Worm (Caenorhabditis elegans): ENCODE data around the gene unc-5.
"Not testable (repeated sequence)": the region's sequence is repeated elsewhere in the genome, so short reads cannot be mapped to it uniquely, and the experiment has no call there.

Gene unc-5

ce11 chrIV:5486208-5486731 is 41.9 kb downstream of the unc-5 start, which contains the start of the genes snpc-3.1 and puf-7:
TSS of gene snpc-3.1 (minus strand) at chrIV:5486258.
TSS of gene puf-7 (plus strand) at chrIV:5486713.
- TF ChIP-seq fkh-10 (GFP tag; optimal IDR thresholded peaks at IDR 0.05); ztf-4 (tag; optimal IDR thresholded peaks at IDR 0.05); mdl-1 (tag; optimal IDR thresholded peaks at IDR 0.05): not testable (repeated sequence)

DNA sequence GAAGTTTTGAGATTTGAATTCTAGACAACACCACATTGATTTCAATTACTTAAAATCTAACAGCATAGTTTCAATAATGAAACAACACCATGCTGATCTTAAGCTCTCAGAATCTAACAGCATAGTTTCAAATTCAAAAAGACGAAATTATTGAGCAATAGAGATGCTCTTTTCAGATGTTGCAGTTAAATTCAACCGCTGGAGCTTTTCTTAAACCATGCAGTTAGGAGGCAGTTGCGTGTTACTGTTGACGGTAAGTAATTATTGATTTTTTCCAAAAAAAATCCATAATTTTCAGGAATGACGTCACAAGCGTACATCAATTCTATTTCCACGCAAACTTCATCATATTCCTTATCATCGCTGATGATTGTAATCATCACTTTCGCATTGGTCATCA is 45.4 kb downstream of the unc-5 start, which contains the start of gene T11F8.5:
Gene T11F8.5 (plus strand): TSS at position 301 of the 400 bp plus-strand sequence.
- TF ChIP-seq lin-39 (tag; optimal IDR thresholded peaks at IDR 0.05) (no peak), nhr-84 (tag; optimal IDR thresholded peaks at IDR 0.05) (no peak), ceh-63 (GFP tag; optimal IDR thresholded peaks at IDR 0.05) (no peak), nhr-85 (tag) (no peak), dsc-1 (tag; optimal IDR thresholded peaks at IDR 0.05) (no peak), egl-13 (tag; optimal IDR thresholded peaks at IDR 0.05) (no peak), ceh-90 (tag; optimal IDR thresholded peaks at IDR 0.05) (no peak), hlh-4 (tag; optimal IDR thresholded peaks at IDR 0.05) (no peak), nhr-47 (tag; optimal IDR thresholded peaks at IDR 0.05) (no peak), fkh-4 (tag; optimal IDR thresholded peaks at IDR 0.05; ENCODE audit: borderline replicate concordance) (no peak), pqm-1 (tag; optimal IDR thresholded peaks at IDR 0.05) (no peak), grh-1 (GFP tag; IDR thresholded peaks at IDR 0.05) (no peak), pax-3 (tag; optimal IDR thresholded peaks at IDR 0.05) (no peak), isw-1 (GFP tag; IDR thresholded peaks at IDR 0.05) (no peak), mdl-1 (tag; optimal IDR thresholded peaks at IDR 0.05) (no peak), mep-1 (tag; optimal IDR thresholded peaks at IDR 0.05) (no peak), fkh-10 (GFP tag; optimal IDR thresholded peaks at IDR 0.05) (no peak), nhr-237 (tag; optimal IDR thresholded peaks at IDR 0.05) (no peak)

DNA sequence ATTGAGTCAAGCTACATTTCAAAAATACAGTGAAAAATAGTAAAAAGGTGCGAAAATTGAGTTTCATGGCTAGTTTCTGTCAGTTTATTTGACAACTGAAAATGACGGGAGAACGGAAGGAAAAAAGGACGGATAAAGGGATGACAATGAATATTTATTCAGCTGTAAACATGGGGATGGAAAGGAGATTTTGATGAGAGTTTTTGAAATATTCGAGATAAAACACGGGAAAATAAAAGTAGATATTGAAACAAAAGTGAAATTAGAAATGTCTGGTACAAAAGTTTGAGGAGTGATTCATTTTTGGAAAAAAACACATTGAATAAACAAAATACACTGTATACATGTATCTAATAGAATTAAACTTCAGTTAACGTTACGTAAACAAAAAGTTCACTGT is 45.9 kb downstream of the unc-5 start, which contains the start of gene T11F8.12:
Gene T11F8.12 (minus strand): TSS at position 101 of the 400 bp plus-strand sequence.
- no peak for TF ChIP-seq rnt-1 (tag; optimal IDR thresholded peaks at IDR 0.05)
- TF ChIP-seq nhr-12 (tag; optimal IDR thresholded peaks at IDR 0.05), result no peak
- TF ChIP-seq ama-1 (optimal IDR thresholded peaks at IDR 0.05), result no peak
- no peak for TF ChIP-seq C04F5.9 (tag; optimal IDR thresholded peaks at IDR 0.05)
- TF ChIP-seq swsn-7 (tag; optimal IDR thresholded peaks at IDR 0.05), result no peak
- no peak for TF ChIP-seq hlh-17 (GFP tag; optimal IDR thresholded peaks at IDR 0.05; ENCODE audit: borderline replicate concordance)
- TF ChIP-seq lin-39 (tag; optimal IDR thresholded peaks at IDR 0.05), result no peak
- no peak for TF ChIP-seq alr-1 (tag; optimal IDR thresholded peaks at IDR 0.05; ENCODE audit: borderline replicate concordance)
- TF ChIP-seq nhr-11 (tag; optimal IDR thresholded peaks at IDR 0.05), result no peak
- TF ChIP-seq hlh-4 (tag; optimal IDR thresholded peaks at IDR 0.05), result no peak
- no peak for TF ChIP-seq tbx-2 (tag; optimal IDR thresholded peaks at IDR 0.05)
- no peak for TF ChIP-seq lin-15B (tag; optimal IDR thresholded peaks at IDR 0.05)
- TF ChIP-seq isw-1 (GFP tag; IDR thresholded peaks at IDR 0.05), result no peak
- no peak for TF ChIP-seq ztf-11 (tag; optimal IDR thresholded peaks at IDR 0.05)
- no peak for TF ChIP-seq tlp-1 (tag; optimal IDR thresholded peaks at IDR 0.05)
- no peak for TF ChIP-seq fos-1 (tag; optimal IDR thresholded peaks at IDR 0.05)
- TF ChIP-seq efl-3 (GFP tag; optimal IDR thresholded peaks at IDR 0.05), result no peak
- TF ChIP-seq elt-3 (tag; optimal IDR thresholded peaks at IDR 0.05), result no peak
- TF ChIP-seq mdl-1 (tag; optimal IDR thresholded peaks at IDR 0.05), result no peak
- TF ChIP-seq sptf-1 (tag; optimal IDR thresholded peaks at IDR 0.05), result no peak

DNA sequence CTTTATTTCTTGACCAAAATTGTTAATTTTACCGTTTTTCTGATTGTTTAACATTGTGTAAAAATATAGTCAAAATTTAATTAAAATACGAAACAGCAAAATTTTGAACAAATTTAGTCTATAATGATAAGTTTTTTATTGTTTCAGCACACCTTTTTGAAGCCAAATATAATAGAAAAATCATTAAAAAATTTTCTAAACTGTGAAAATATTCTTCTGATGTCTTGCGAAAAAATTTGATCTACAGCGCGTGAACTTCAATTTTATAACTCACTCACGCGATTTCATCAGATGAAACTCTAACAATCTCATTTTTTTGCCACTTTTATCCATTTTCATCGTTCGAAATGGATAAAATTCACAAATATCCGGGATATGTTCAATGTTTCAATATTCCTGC is 48.8 kb downstream of the unc-5 start, which contains the start of gene T11F8.1:
Gene T11F8.1 (plus strand): TSS at position 301 of the 400 bp plus-strand sequence.
- TF ChIP-seq grh-1 (GFP tag; IDR thresholded peaks at IDR 0.05) (no peak), lsy-2 (tag; optimal IDR thresholded peaks at IDR 0.05) (no peak), ceh-63 (GFP tag; optimal IDR thresholded peaks at IDR 0.05) (no peak), unc-130 (tag; optimal IDR thresholded peaks at IDR 0.05) (no peak), sup-37 (GFP tag; optimal IDR thresholded peaks at IDR 0.05) (no peak), snpc-4 (tag; optimal IDR thresholded peaks at IDR 0.05) (no peak), unc-98 (GFP tag; IDR thresholded peaks at IDR 0.05) (no peak), F16B12.6 (tag; optimal IDR thresholded peaks at IDR 0.05) (no peak), fos-1 (tag; optimal IDR thresholded peaks at IDR 0.05) (no peak), blmp-1 (tag; optimal IDR thresholded peaks at IDR 0.05) (no peak), swsn-7 (tag; optimal IDR thresholded peaks at IDR 0.05) (no peak), dpl-1 (GFP tag; optimal IDR thresholded peaks at IDR 0.05) (no peak)

All from whole organism, L1 larva.